Fruit fly (Drosophila melanogaster) Kc167 (cell line): Measurements from ENCODE around the gene CG5421.

Experiments
- Myc ChIP-seq: fragments of >200 bp; optimal IDR thresholded peaks from 2 replicates; lab custom pipeline; 2017; ENCODE audit warnings: missing external identifiers
- Sin3A ChIP-seq: fragments of >200 bp; optimal IDR thresholded peaks from 2 replicates; lab custom pipeline; 2018; ENCODE audit warnings: missing external identifiers
- h ChIP-seq: fragments of >200 bp; optimal IDR thresholded peaks from 3 replicates; lab custom pipeline; 2018; ENCODE audit warnings: missing external identifiers
- insv ChIP-seq: fragments of >200 bp; optimal IDR thresholded peaks from 3 replicates; lab custom pipeline; 2018; ENCODE audit warnings: missing external identifiers
- psq ChIP-seq: fragments of >200 bp; optimal IDR thresholded peaks from 2 replicates; lab custom pipeline; 2017; ENCODE audit warnings: missing external identifiers
- ttk ChIP-seq: sonication (Bioruptor generic); optimal IDR thresholded peaks from 2 replicates; lab custom pipeline; 2017; ENCODE audit warnings: missing external identifiers

CG5421 gene

DNA sequence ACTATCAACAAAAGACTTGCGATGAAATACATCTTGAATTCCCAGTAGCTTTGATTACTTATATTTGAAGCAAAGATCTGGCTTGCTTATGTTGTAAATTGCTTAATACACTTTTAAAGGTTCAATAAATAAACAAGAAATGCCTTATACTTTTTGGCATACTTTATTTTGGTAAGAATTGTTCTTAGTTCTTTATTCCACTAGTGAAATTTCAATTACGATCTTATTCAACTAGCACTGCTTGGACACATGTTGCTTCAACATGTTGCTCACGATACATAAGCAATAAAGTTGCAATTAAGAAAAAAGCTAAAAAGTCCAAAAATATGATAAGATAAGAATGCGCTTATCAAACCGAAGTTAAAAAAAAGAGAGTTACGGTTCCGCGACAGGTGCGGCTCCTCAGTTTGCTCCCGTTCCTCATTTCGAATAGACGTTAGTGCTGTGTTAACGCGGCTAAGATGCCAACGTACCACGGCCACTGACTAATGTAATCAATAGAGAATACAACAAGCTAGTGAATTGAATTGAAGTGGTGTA is at the start of gene CG5421, which contains the start of gene Oatp33Eb:
TSS of gene CG5421 (minus strand) at position 51 of the 540 bp plus-strand sequence.
TSS of gene Oatp33Eb (plus strand) at position 403 of the 540 bp plus-strand sequence.
- TF ChIP-seq Sin3A (lab: Kevin White, UChicago) (no peak), insv (no peak), psq (lab: Kevin White, UChicago) (no peak), ttk (lab: Kevin White, UChicago) (no peak), h (lab: Kevin White, UChicago) (no peak), Myc (lab: Kevin White, UChicago) (no peak)

- no peak for TF ChIP-seq insv
- TF ChIP-seq h (lab: Kevin White, UChicago) = no peak
- TF ChIP-seq Myc (lab: Kevin White, UChicago) = no peak
- TF ChIP-seq psq (lab: Kevin White, UChicago) = no peak
- no peak for TF ChIP-seq ttk (lab: Kevin White, UChicago)
- no peak for TF ChIP-seq Sin3A (lab: Kevin White, UChicago)
These were observed 47.3 kb upstream of the CG5421 start for dm6 chr2L:12495196-12495595.

dm6 chr2L:12493771-12494317 is 45.9 kb upstream of the CG5421 start:
- TF ChIP-seq insv (no peak), h (lab: Kevin White, UChicago) (no peak), Myc (lab: Kevin White, UChicago) (no peak), Sin3A (lab: Kevin White, UChicago) (no peak), psq (lab: Kevin White, UChicago) (no peak), ttk (lab: Kevin White, UChicago) (no peak)

dm6 chr2L:12493101-12493770 is 45.3 kb upstream of the CG5421 start:
- TF ChIP-seq Sin3A (lab: Kevin White, UChicago) (no peak), insv (no peak), ttk (lab: Kevin White, UChicago) (no peak), Myc (lab: Kevin White, UChicago) (no peak), psq (lab: Kevin White, UChicago) (no peak), h (lab: Kevin White, UChicago) (no peak)

- TF ChIP-seq Sin3A (lab: Kevin White, UChicago) (no peak), h (lab: Kevin White, UChicago) (no peak), ttk (lab: Kevin White, UChicago) (no peak), insv (no peak), Myc (lab: Kevin White, UChicago) (no peak), psq (lab: Kevin White, UChicago) (no peak)
These were observed 41.5 kb upstream of the CG5421 start for dm6 chr2L:12489470-12489869.

dm6 chr2L:12487823-12488222 is 39.9 kb upstream of the CG5421 start:
- TF ChIP-seq Sin3A (lab: Kevin White, UChicago) (no peak), ttk (lab: Kevin White, UChicago) (no peak), psq (lab: Kevin White, UChicago) (no peak), insv (no peak), h (lab: Kevin White, UChicago) (no peak), Myc (lab: Kevin White, UChicago) (no peak)

dm6 chr2L:12487311-12487710 is 39.4 kb upstream of the CG5421 start:
- TF ChIP-seq Myc (lab: Kevin White, UChicago) (no peak), insv (no peak), ttk (lab: Kevin White, UChicago) (no peak), h (lab: Kevin White, UChicago) (no peak), psq (lab: Kevin White, UChicago) (no peak), Sin3A (lab: Kevin White, UChicago) (no peak)

DNA sequence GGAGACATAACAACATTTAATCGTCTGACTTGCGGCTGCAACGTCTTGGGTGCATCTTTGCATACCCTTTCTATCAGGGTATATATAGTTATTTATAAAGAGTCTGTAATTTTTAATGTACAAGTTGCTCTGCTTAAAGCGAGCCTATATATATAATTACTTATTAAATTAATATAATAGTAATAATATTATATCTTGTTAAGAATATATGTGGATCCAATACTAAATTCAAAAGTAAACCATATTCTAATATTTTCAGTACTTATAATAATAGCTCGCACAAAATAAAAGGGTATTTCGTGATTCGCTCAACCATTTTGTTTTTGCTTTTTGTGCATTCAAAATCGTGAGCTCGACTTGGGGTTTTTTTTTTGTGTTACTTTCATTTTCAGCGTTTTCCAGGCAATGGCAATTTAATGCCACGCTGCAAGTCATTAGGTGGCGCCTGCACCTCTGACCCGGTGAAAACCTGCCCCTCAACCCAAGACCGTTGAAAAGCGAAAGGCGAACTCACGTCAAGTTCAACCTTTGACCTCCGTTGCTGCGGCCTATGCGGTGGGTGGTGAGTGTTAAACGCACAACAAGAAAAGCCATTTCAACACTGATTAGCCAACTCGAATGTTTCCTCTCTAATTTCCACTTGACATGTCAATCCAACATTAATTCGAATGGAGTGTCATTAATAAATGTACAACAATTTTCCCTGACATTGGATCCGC is 38.1 kb upstream of the CG5421 start:
- TF ChIP-seq Myc (lab: Kevin White, UChicago) (no peak), Sin3A (lab: Kevin White, UChicago) (no peak), psq (lab: Kevin White, UChicago) (no peak)

- TF ChIP-seq Myc (lab: Kevin White, UChicago) = no peak
- TF ChIP-seq insv = no peak
- TF ChIP-seq psq (lab: Kevin White, UChicago) = no peak
- no peak for TF ChIP-seq h (lab: Kevin White, UChicago)
- no peak for TF ChIP-seq ttk (lab: Kevin White, UChicago)
- TF ChIP-seq Sin3A (lab: Kevin White, UChicago) = no peak
These were observed 36.1 kb upstream of the CG5421 start for dm6 chr2L:12483866-12484554.

- no peak for TF ChIP-seq psq (lab: Kevin White, UChicago)
- no peak for TF ChIP-seq Myc (lab: Kevin White, UChicago)
- TF ChIP-seq insv = no peak
- TF ChIP-seq Sin3A (lab: Kevin White, UChicago) = no peak
- no peak for TF ChIP-seq ttk (lab: Kevin White, UChicago)
- no peak for TF ChIP-seq h (lab: Kevin White, UChicago)
These were observed 35.6 kb upstream of the CG5421 start for dm6 chr2L:12483519-12483865.
